Worm (Caenorhabditis elegans) whole organism, young adult: Measurements from ENCODE around the gene W04B5.8.

Experiments
- B0019.2 ChIP-seq: fragments of 200-800 bp; sonication (Bioruptor generic); conservative IDR thresholded peaks from 2 replicates; pipeline ENCODE4 v1.3.6; 2022; ENCODE audit warnings: missing genetic modification reagents, missing genetic modification characterization, missing compliant biosample characterization
- B0261.1 ChIP-seq: sonication (generic microtip); optimal IDR thresholded peaks from 2 replicates; lab custom pipeline; 2016; ENCODE audit warnings: mild to moderate bottlenecking, missing genetic modification characterization, moderate library complexity, missing compliant biosample characterization
- C17E4.6 ChIP-seq: fragments of 200-800 bp; sonication (Bioruptor generic); IDR thresholded peaks from 2 replicates; pipeline ENCODE4 v1.3.6; 2022; ENCODE audit warnings: missing genetic modification reagents, missing genetic modification characterization, missing compliant biosample characterization
- D2030.7 ChIP-seq: fragments of 200-800 bp; sonication (Bioruptor generic); IDR thresholded peaks from 2 replicates; pipeline ENCODE4 v1.3.6; 2022; ENCODE audit warnings: missing genetic modification reagents, missing genetic modification characterization, missing compliant biosample characterization
- F10E7.11 ChIP-seq: sonication (generic microtip); optimal IDR thresholded peaks from 2 replicates; lab custom pipeline; 2017; ENCODE audit warnings: mild to moderate bottlenecking, missing genetic modification characterization, moderate library complexity, missing compliant biosample characterization
- F22D6.2 ChIP-seq: sonication (generic microtip); optimal IDR thresholded peaks from 2 replicates; lab custom pipeline; 2016; ENCODE audit warnings: mild to moderate bottlenecking, missing genetic modification characterization, missing compliant biosample characterization
- F23B12.7 ChIP-seq: sonication (generic microtip); optimal IDR thresholded peaks from 2 replicates; lab custom pipeline; 2017; ENCODE audit warnings: missing genetic modification characterization, mild to moderate bottlenecking, missing compliant biosample characterization, antibody characterized with exemption, moderate library complexity; ENCODE audit not compliant: insufficient read depth
- F37B4.10 ChIP-seq: fragments of 200-800 bp; sonication (Bioruptor generic); IDR thresholded peaks from 2 replicates; pipeline ENCODE4 v1.3.6; 2022; ENCODE audit warnings: missing genetic modification characterization, missing compliant biosample characterization
- F39B2.1 ChIP-seq: fragments of 200-800 bp; sonication (Bioruptor generic); IDR thresholded peaks from 2 replicates; pipeline ENCODE4 v1.3.6; 2022; ENCODE audit warnings: missing genetic modification reagents, missing genetic modification characterization, missing compliant biosample characterization
- F49E8.2 ChIP-seq: sonication (generic microtip); optimal IDR thresholded peaks from 3 replicates; lab custom pipeline; 2017; ENCODE audit warnings: missing genetic modification characterization, mild to moderate bottlenecking, missing compliant biosample characterization, antibody characterized with exemption, moderate library complexity; ENCODE audit not compliant: insufficient read depth
- T07F8.4 ChIP-seq: sonication (generic microtip); optimal IDR thresholded peaks from 2 replicates; lab custom pipeline; 2016; ENCODE audit warnings: mild to moderate bottlenecking, missing genetic modification characterization, moderate library complexity, missing compliant biosample characterization
- Y53F4B.3 ChIP-seq: fragments of 200-800 bp; sonication (Bioruptor generic); IDR thresholded peaks from 2 replicates; pipeline ENCODE4 v1.3.6; 2022; ENCODE audit warnings: missing genetic modification reagents, missing genetic modification characterization, missing compliant biosample characterization
- akir-1 ChIP-seq: fragments of 200-800 bp; sonication (Bioruptor generic); optimal IDR thresholded peaks from 2 replicates; lab custom pipeline; 2018; ENCODE audit warnings: mild to moderate bottlenecking, missing genetic modification characterization, moderate library complexity, missing compliant biosample characterization
- aptf-3 ChIP-seq: fragments of 200-800 bp; sonication (Bioruptor generic); IDR thresholded peaks from 2 replicates; pipeline ENCODE4 v1.3.6; 2022; ENCODE audit warnings: missing genetic modification characterization, missing compliant biosample characterization
- athp-1 ChIP-seq: sonication (generic microtip); optimal IDR thresholded peaks from 2 replicates; lab custom pipeline; 2017; ENCODE audit warnings: mild to moderate bottlenecking, missing genetic modification characterization, missing compliant biosample characterization
- attf-6 ChIP-seq: fragments of 200-800 bp; sonication (Bioruptor generic); IDR thresholded peaks from 2 replicates; pipeline ENCODE4 v1.3.6; 2022; ENCODE audit warnings: missing genetic modification reagents, missing genetic modification characterization, missing compliant biosample characterization
- ceh-27 ChIP-seq: fragments of 200-800 bp; sonication (Bioruptor generic); optimal IDR thresholded peaks from 2 replicates; lab custom pipeline; 2018; ENCODE audit warnings: mild to moderate bottlenecking, missing genetic modification characterization, moderate library complexity, missing compliant biosample characterization
- ceh-58 ChIP-seq: fragments of 200-800 bp; sonication (Bioruptor generic); IDR thresholded peaks from 2 replicates; pipeline ENCODE4 v1.3.6; 2022; ENCODE audit warnings: missing genetic modification characterization, missing compliant biosample characterization
- die-1 ChIP-seq: sonication (generic microtip); optimal IDR thresholded peaks from 2 replicates; lab custom pipeline; 2016; ENCODE audit warnings: missing genotype, mild to moderate bottlenecking, missing genetic modification characterization, missing compliant biosample characterization
- ekl-4 ChIP-seq: fragments of 200-800 bp; sonication (Bioruptor generic); IDR thresholded peaks from 2 replicates; pipeline ENCODE4 v1.3.6; 2022; ENCODE audit warnings: missing genetic modification reagents, missing genetic modification characterization, missing compliant biosample characterization
- hmg-1.2 ChIP-seq: fragments of 200-800 bp; sonication (Bioruptor generic); IDR thresholded peaks from 2 replicates; pipeline ENCODE4 v1.3.6; 2022; ENCODE audit warnings: missing genetic modification reagents, missing genetic modification characterization, missing compliant biosample characterization
- let-526 ChIP-seq: fragments of 200-800 bp; sonication (Bioruptor generic); IDR thresholded peaks from 2 replicates; pipeline ENCODE4 v1.3.6; 2022; ENCODE audit warnings: missing genetic modification reagents, missing genetic modification characterization, missing compliant biosample characterization
- lir-1 ChIP-seq: fragments of 200-800 bp; sonication (Bioruptor generic); conservative IDR thresholded peaks from 2 replicates; pipeline ENCODE4 v1.3.6; 2022; ENCODE audit warnings: missing genetic modification reagents, missing genetic modification characterization, missing compliant biosample characterization
- lsy-27 ChIP-seq: sonication (generic microtip); optimal IDR thresholded peaks from 2 replicates; lab custom pipeline; 2017; ENCODE audit warnings: missing genetic modification characterization, mild to moderate bottlenecking, missing compliant biosample characterization, antibody characterized with exemption, missing genotype, borderline replicate concordance; ENCODE audit not compliant: insufficient read depth
- madf-6 ChIP-seq: fragments of 200-800 bp; sonication (Bioruptor generic); IDR thresholded peaks from 2 replicates; pipeline ENCODE4 v1.3.6; 2022; ENCODE audit warnings: missing genetic modification reagents, missing genetic modification characterization, missing compliant biosample characterization
- mel-28 ChIP-seq: sonication (generic microtip); optimal IDR thresholded peaks from 2 replicates; lab custom pipeline; 2016; ENCODE audit warnings: borderline replicate concordance, mild to moderate bottlenecking, missing genetic modification characterization, missing compliant biosample characterization
- nhr-120 ChIP-seq: fragments of 200-800 bp; sonication (Bioruptor generic); IDR thresholded peaks from 2 replicates; pipeline ENCODE4 v1.3.6; 2022; ENCODE audit warnings: missing genetic modification characterization, missing compliant biosample characterization
- nhr-179 ChIP-seq: sonication (generic microtip); optimal IDR thresholded peaks from 2 replicates; lab custom pipeline; 2016; ENCODE audit warnings: mild to moderate bottlenecking, missing genetic modification characterization, missing compliant biosample characterization
- nhr-27 ChIP-seq: fragments of 200-800 bp; sonication (Bioruptor generic); optimal IDR thresholded peaks from 2 replicates; lab custom pipeline; 2018; ENCODE audit warnings: mild to moderate bottlenecking, missing genetic modification characterization, moderate library complexity, missing compliant biosample characterization
- nhr-90 ChIP-seq: sonication (generic microtip); optimal IDR thresholded peaks from 2 replicates; lab custom pipeline; 2016; ENCODE audit warnings: missing genotype, mild to moderate bottlenecking, missing genetic modification characterization, missing compliant biosample characterization
- snpc-1.1 ChIP-seq: sonication (generic microtip); optimal IDR thresholded peaks from 2 replicates; lab custom pipeline; 2017; ENCODE audit warnings: missing genetic modification characterization, mild to moderate bottlenecking, missing compliant biosample characterization, antibody characterized with exemption, moderate library complexity, missing genotype, missing genetic modification reagents; ENCODE audit not compliant: insufficient read depth
- snpc-4 ChIP-seq, 5 experiments: fragments of 150-350 bp in 1 of 5; sonication (generic microtip) in 4 of 5; optimal IDR thresholded peaks; 2 replicates each; lab custom pipeline; 2014 to 2018; ENCODE audit warnings: missing genetic modification characterization in 5 of 5, missing biosample characterization in 3 of 5, antibody characterized with exemption in 2 of 5, mild to moderate bottlenecking in 2 of 5, missing compliant biosample characterization in 2 of 5, missing genotype in 2 of 5, moderate library complexity in 2 of 5, missing genetic modification reagents in 1 of 5
- tbp1 ChIP-seq: fragments of 200-800 bp; sonication (Bioruptor generic); optimal IDR thresholded peaks from 2 replicates; lab custom pipeline; 2018; ENCODE audit warnings: mild to moderate bottlenecking, missing genetic modification characterization, missing compliant biosample characterization
- unc-130 ChIP-seq: sonication (generic microtip); optimal IDR thresholded peaks from 2 replicates; lab custom pipeline; 2016; ENCODE audit warnings: missing genetic modification reagents, missing genetic modification characterization, missing compliant biosample characterization
- zfh-2 ChIP-seq: fragments of 200-800 bp; sonication (Bioruptor generic); conservative IDR thresholded peaks from 2 replicates; pipeline ENCODE4 v1.3.6; 2022; ENCODE audit warnings: missing genetic modification reagents, missing genetic modification characterization, missing compliant biosample characterization
- ztf-25 ChIP-seq: fragments of 200-800 bp; sonication (Bioruptor generic); IDR thresholded peaks from 2 replicates; pipeline ENCODE4 v1.3.6; 2022; ENCODE audit warnings: missing genetic modification reagents, missing genetic modification characterization, missing compliant biosample characterization

The W04B5.8 gene

DNA sequence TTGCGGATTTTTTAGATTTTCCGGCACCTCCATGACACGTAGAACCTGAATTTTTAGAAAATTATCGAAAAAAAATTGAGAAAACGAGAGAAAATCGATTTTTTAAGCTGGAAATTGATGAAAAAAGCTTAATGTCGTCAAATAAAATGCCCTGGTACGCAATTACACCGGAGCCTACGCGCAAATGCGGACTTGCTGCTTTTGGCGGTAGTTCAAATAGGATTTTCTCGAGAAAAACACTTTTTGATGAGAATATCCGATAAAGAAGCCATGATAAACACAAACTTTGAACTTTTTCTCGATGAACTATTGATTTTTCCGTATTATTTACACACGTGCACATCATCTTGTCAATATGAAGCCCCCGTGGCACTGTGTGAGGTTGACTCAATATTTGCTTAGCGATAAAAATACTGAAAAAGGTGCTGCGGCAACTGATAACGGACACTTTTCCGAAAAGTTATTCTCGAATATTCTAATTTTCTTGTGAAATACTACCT lies 7.9 kb upstream of the W04B5.8 start, which contains the start of the genes W04B5.5 and W04B5.3 (continued):
- TF ChIP-seq ztf-25 (GFP tag; lab: Robert Waterston, UW) (no peak), madf-6 (GFP tag; lab: Robert Waterston, UW) (peak; percentile 68), F49E8.2 (tag; lab: Kevin White, UChicago) (no peak), die-1 (tag; lab: Kevin White, UChicago) (no peak), nhr-27 (no peak), unc-130 (no peak), snpc-1.1 (tag; lab: Kevin White, UChicago) (no peak), nhr-179 (no peak), F37B4.10 (GFP tag; lab: Robert Waterston, UW) (no peak), let-526 (GFP tag; lab: Robert Waterston, UW) (no peak), nhr-120 (GFP tag; lab: Robert Waterston, UW) (no peak), C17E4.6 (no peak), tbp1 (peak; percentile 31), F22D6.2 (tag; lab: Kevin White, UChicago) (no peak), F39B2.1 (GFP tag; lab: Robert Waterston, UW) (no peak), nhr-90 (no peak), T07F8.4 (tag; lab: Kevin White, UChicago) (no peak), ekl-4 (no peak)

DNA sequence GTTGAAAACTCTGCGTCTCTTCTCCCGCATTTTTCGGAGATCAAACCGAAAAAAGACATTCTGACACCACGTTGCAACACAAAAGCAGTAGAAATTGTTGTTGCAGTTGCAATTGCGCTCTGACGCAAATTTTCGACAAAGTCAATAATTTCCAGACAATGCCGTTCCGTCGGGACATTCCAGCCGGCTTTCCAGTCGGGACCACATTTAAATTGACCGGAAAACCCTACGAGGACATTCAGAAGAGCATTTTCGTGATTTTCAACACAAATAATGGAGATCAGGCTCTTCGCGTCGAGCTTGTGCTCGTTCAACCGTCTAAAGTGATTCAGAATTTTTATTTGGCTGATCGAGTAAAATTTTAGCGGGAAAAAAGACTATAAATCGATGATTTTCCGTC lies 7.1 kb upstream of the W04B5.8 start:
- TF ChIP-seq lir-1 (GFP tag; lab: Robert Waterston, UW) (no peak), hmg-1.2 (GFP tag; lab: Robert Waterston, UW) (0 out of 2 replicates have a peak, but pooled peaks have one; percentile 16), madf-6 (GFP tag; lab: Robert Waterston, UW) (0 out of 2 replicates have a peak, but pooled peaks have one; percentile 19), Y53F4B.3 (GFP tag; lab: Robert Waterston, UW) (no peak)

DNA sequence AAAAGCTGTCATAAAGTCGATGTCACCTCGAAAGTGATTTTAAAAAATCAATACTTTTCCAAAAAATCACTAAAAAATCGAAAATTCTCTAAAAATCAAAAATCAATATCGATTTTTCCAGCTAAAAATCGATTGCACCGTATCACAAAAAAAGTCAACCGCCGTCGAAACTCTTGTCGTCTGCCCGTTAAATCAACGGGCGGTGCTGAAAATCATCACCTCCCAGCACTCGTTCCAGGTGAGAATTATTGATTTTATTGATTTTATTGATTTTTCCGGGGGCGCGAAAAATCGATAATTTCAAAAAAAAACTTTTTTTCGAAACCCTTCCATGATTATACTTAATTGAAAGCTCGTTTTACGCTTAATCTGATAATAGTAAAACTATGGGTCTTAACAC lies 6.6 kb upstream of the W04B5.8 start:
- TF ChIP-seq ceh-27 (GFP tag; lab: Kevin White, UChicago) = no peak
- no peak for TF ChIP-seq attf-6 (GFP tag; lab: Robert Waterston, UW)
- no peak for TF ChIP-seq madf-6 (GFP tag; lab: Robert Waterston, UW)

DNA sequence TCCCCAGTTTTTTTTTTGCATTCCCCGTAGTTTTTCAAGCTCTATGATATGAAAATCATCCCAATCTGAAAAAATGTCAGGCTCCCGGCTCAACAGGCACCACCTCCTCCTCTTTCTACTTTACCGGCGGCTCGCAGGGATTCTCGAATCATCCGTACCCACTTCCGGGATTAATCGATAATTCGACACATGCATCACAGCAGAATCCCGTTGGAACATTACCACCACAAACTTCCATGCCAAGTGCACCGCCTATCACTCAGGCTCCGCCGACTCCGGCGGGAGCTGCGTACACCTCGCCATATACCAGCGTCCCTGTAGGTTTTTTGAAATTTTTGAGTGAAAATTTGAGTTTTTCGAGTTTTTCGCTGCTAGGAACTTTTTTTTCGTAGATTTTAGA lies 4.9 kb upstream of the W04B5.8 start:
- TF ChIP-seq zfh-2 (GFP tag; lab: Robert Waterston, UW) (0 out of 2 replicates have a peak, but pooled peaks have one; percentile 15), ceh-58 (0 out of 2 replicates have a peak, but pooled peaks have one; percentile 83), aptf-3 (GFP tag; lab: Robert Waterston, UW) (no peak)

DNA sequence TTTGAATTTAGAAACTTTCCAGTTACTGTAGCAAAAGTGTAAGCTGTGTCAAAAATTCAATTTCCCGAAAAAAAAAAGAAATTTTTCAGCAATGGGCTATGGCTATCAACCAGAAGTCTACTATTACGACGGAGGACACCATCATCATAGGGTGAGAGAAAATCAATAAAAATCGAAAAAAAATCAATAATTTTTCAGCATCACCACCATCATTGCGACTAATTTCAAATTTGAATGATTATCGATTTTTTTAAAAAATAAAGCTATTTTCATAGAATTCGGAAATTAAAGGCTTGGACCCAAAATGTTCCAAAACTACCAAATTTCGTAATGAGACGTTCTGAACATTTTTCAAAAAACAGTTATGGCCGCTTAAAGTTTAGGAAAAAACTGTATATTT lies 2.5 kb upstream of the W04B5.8 start:
- no peak for TF ChIP-seq F39B2.1 (GFP tag; lab: Robert Waterston, UW)
- TF ChIP-seq mel-28 (tag; lab: Kevin White, UChicago) = no peak
- no peak for TF ChIP-seq Y53F4B.3 (GFP tag; lab: Robert Waterston, UW)
- no peak for TF ChIP-seq B0261.1 (tag; lab: Kevin White, UChicago)
- no peak for TF ChIP-seq D2030.7 (GFP tag; lab: Robert Waterston, UW)
- no peak for TF ChIP-seq F10E7.11
- no peak for TF ChIP-seq athp-1
- TF ChIP-seq madf-6 (GFP tag; lab: Robert Waterston, UW) = no peak
- TF ChIP-seq akir-1 (GFP tag; lab: Kevin White, UChicago) = no peak
- no peak for TF ChIP-seq B0019.2
- TF ChIP-seq F23B12.7 = no peak
- no peak for TF ChIP-seq ceh-27 (GFP tag; lab: Kevin White, UChicago)
- no peak for TF ChIP-seq lsy-27
- no peak for TF ChIP-seq snpc-4 (GFP tag; optimal IDR thresholded peaks at IDR 0.05; lab: Kevin White, UChicago)
- no peak for TF ChIP-seq snpc-4 (tag; optimal IDR thresholded peaks at IDR 0.05; lab: Kevin White, UChicago)
- TF ChIP-seq, all 124 proteins: peak for 0
